Fruit fly (Drosophila melanogaster) whole organism, embryonic: Measurements from ENCODE around the gene CG34293.

Experiments used
- ATbp ChIP-seq: fragments of 200-800 bp; sonication (Bioruptor generic); optimal IDR thresholded peaks from 2 replicates; lab custom pipeline; 2017; ENCODE audit warnings: missing biosample characterization, mild to moderate bottlenecking, missing genetic modification characterization, missing genetic modification reagents
- Abd-B ChIP-seq: fragments of 200-800 bp; sonication (Bioruptor generic); optimal IDR thresholded peaks from 2 replicates; lab custom pipeline; 2018; ENCODE audit warnings: missing biosample characterization, mild to moderate bottlenecking, missing genetic modification characterization, moderate library complexity
- Blimp-1 ChIP-seq: fragments of 200-800 bp; sonication (Bioruptor generic); optimal IDR thresholded peaks from 3 replicates; lab custom pipeline; 2018; ENCODE audit warnings: missing biosample characterization, missing genetic modification characterization, mild to moderate bottlenecking, moderate library complexity, missing genetic modification reagents
- CG10462 ChIP-seq: fragments of 200-800 bp; sonication (Bioruptor generic); optimal IDR thresholded peaks from 2 replicates; lab custom pipeline; 2016; ENCODE audit warnings: missing biosample characterization, missing genetic modification characterization
- CG10654 ChIP-seq: fragments of 200-800 bp; sonication (Bioruptor generic); optimal IDR thresholded peaks from 2 replicates; lab custom pipeline; 2016; ENCODE audit warnings: missing biosample characterization, missing genetic modification characterization
- CG11456 ChIP-seq: fragments of 200-800 bp; sonication (Bioruptor generic); IDR thresholded peaks from 3 replicates; pipeline ENCODE4 v1.3.6; 2022; ENCODE audit warnings: missing biosample characterization, missing genetic modification characterization
- CG14667 ChIP-seq: fragments of 200-800 bp; sonication (Bioruptor generic); IDR thresholded peaks from 2 replicates; pipeline ENCODE4 v1.3.6; 2022; ENCODE audit warnings: missing biosample characterization, missing genetic modification characterization
- CG15011 ChIP-seq: fragments of 200-800 bp; sonication (Bioruptor generic); optimal IDR thresholded peaks from 3 replicates; lab custom pipeline; 2018; ENCODE audit warnings: missing biosample characterization, mild to moderate bottlenecking, missing genetic modification characterization
- CG17186 ChIP-seq: fragments of 200-800 bp; sonication (Bioruptor generic); optimal IDR thresholded peaks from 3 replicates; lab custom pipeline; 2017; ENCODE audit warnings: missing biosample characterization, missing genetic modification reagents, missing genetic modification characterization
- CG18764 ChIP-seq: fragments of 200-800 bp; sonication (Bioruptor generic); optimal IDR thresholded peaks from 3 replicates; lab custom pipeline; 2016; ENCODE audit warnings: missing biosample characterization, missing genetic modification characterization
- CG2120 ChIP-seq: fragments of 200-800 bp; sonication (Bioruptor generic); optimal IDR thresholded peaks from 3 replicates; lab custom pipeline; 2016; ENCODE audit warnings: missing biosample characterization, missing genetic modification characterization
- CG2199 ChIP-seq: fragments of 200-800 bp; sonication (Bioruptor generic); IDR thresholded peaks from 3 replicates; pipeline ENCODE4 v1.3.6; 2022; ENCODE audit warnings: missing biosample characterization, missing genetic modification characterization
- CG4424 ChIP-seq: fragments of 200-800 bp; sonication (Bioruptor generic); optimal IDR thresholded peaks from 3 replicates; lab custom pipeline; 2016; ENCODE audit warnings: missing biosample characterization, missing genetic modification characterization
- CG5245 ChIP-seq: fragments of 200-800 bp; sonication (Bioruptor generic); optimal IDR thresholded peaks from 3 replicates; lab custom pipeline; 2016; ENCODE audit warnings: missing biosample characterization, missing genetic modification characterization
- CG6689 ChIP-seq: fragments of 200-800 bp; sonication (Bioruptor generic); IDR thresholded peaks from 2 replicates; pipeline ENCODE4 v1.3.6; 2022; ENCODE audit warnings: missing biosample characterization, missing genetic modification characterization
- CG6813 ChIP-seq: fragments of 200-800 bp; sonication (Bioruptor generic); optimal IDR thresholded peaks from 2 replicates; lab custom pipeline; 2017; ENCODE audit warnings: missing biosample characterization, missing genetic modification characterization, mild to moderate bottlenecking, moderate library complexity, missing genetic modification reagents
- CG6854 ChIP-seq: fragments of 200-800 bp; sonication (Bioruptor generic); optimal IDR thresholded peaks from 3 replicates; lab custom pipeline; 2017; ENCODE audit warnings: missing biosample characterization, mild to moderate bottlenecking, missing genetic modification characterization
- CG8290 ChIP-seq, 3 experiments: fragments of 200-800 bp; sonication (Bioruptor generic); optimal IDR thresholded peaks; 2 replicates each; lab custom pipeline; 2016 to 2019; ENCODE audit warnings: missing biosample characterization in 3 of 3, missing genetic modification characterization in 3 of 3, mild to moderate bottlenecking in 2 of 3, moderate library complexity in 1 of 3
- CG8478 ChIP-seq: fragments of >200 bp; optimal IDR thresholded peaks from 2 replicates; lab custom pipeline; 2018
- CG8944 ChIP-seq: fragments of 200-800 bp; sonication (Bioruptor generic); optimal IDR thresholded peaks from 3 replicates; lab custom pipeline; 2016; ENCODE audit warnings: missing biosample characterization, missing genetic modification characterization
- CG9817 ChIP-seq: fragments of 200-800 bp; sonication (Bioruptor generic); optimal IDR thresholded peaks from 2 replicates; lab custom pipeline; 2018; ENCODE audit warnings: missing biosample characterization, mild to moderate bottlenecking, missing genetic modification characterization, moderate library complexity
- Chrac-16 ChIP-seq: fragments of 200-800 bp; sonication (Bioruptor generic); optimal IDR thresholded peaks from 3 replicates; lab custom pipeline; 2016; ENCODE audit warnings: missing biosample characterization, missing genetic modification characterization
- Dp ChIP-seq: fragments of 200-800 bp; sonication (Bioruptor generic); optimal IDR thresholded peaks from 2 replicates; lab custom pipeline; 2018; ENCODE audit warnings: missing biosample characterization, mild to moderate bottlenecking, missing genetic modification characterization, moderate library complexity
- Hr78 ChIP-seq, 2 experiments: fragments of 200-800 bp in 1 of 2; fragments of >200 bp in 1 of 2; sonication (Bioruptor generic) in 1 of 2; optimal IDR thresholded peaks; 2 replicates each; lab custom pipeline; 2017 to 2019; ENCODE audit warnings: missing biosample characterization in 2 of 2, missing genetic modification characterization in 2 of 2, mild to moderate bottlenecking in 1 of 2, moderate library complexity in 1 of 2
- Med ChIP-seq: fragments of 200-800 bp; sonication (Bioruptor generic); peaks from one replicate; lab custom pipeline; 2016; ENCODE audit warnings: missing biosample characterization, missing genetic modification characterization, mild to moderate bottlenecking, inconsistent platforms, moderate library complexity
- Nf-YC ChIP-seq: fragments of 200-800 bp; optimal IDR thresholded peaks from 3 replicates; lab custom pipeline; 2019; ENCODE audit warnings: missing biosample characterization, mild to moderate bottlenecking, missing genetic modification characterization, moderate library complexity
- Pdp1 ChIP-seq, 2 experiments: fragments of 200-800 bp; sonication (Bioruptor generic); optimal IDR thresholded peaks; 3 replicates each; lab custom pipeline; 2016; ENCODE audit warnings: missing biosample characterization in 2 of 2, missing genetic modification characterization in 2 of 2, mild to moderate bottlenecking in 1 of 2, moderate library complexity in 1 of 2
- Ptx1 ChIP-seq: fragments of 200-800 bp; sonication (Bioruptor generic); IDR thresholded peaks from 2 replicates; pipeline ENCODE4 v1.3.6; 2022; ENCODE audit warnings: missing biosample characterization, missing genetic modification characterization
- Sry-β ChIP-seq: fragments of 200-800 bp; sonication (Bioruptor generic); optimal IDR thresholded peaks from 2 replicates; lab custom pipeline; 2018; ENCODE audit warnings: missing biosample characterization, mild to moderate bottlenecking, missing genetic modification characterization, moderate library complexity
- abd-A ChIP-seq: fragments of 200-800 bp; sonication (Bioruptor generic); optimal IDR thresholded peaks from 3 replicates; lab custom pipeline; 2019; ENCODE audit warnings: missing biosample characterization, mild to moderate bottlenecking, missing genetic modification characterization, moderate library complexity
- cas ChIP-seq: fragments of 200-800 bp; sonication (Bioruptor generic); IDR thresholded peaks from 2 replicates; pipeline ENCODE4 v1.3.6; 2022; ENCODE audit warnings: missing biosample characterization, missing genetic modification characterization
- fd64A ChIP-seq: fragments of 200-800 bp; sonication (Bioruptor generic); optimal IDR thresholded peaks from 3 replicates; lab custom pipeline; 2018; ENCODE audit warnings: missing biosample characterization, mild to moderate bottlenecking, missing genetic modification characterization
- fd96Cb ChIP-seq: fragments of 200-800 bp; sonication (Bioruptor generic); optimal IDR thresholded peaks from 2 replicates; lab custom pipeline; 2018; ENCODE audit warnings: missing biosample characterization, mild to moderate bottlenecking, missing genetic modification characterization, moderate library complexity
- gce ChIP-seq: fragments of 200-800 bp; sonication (Bioruptor generic); IDR thresholded peaks from 3 replicates; pipeline ENCODE4 v1.3.6; 2022; ENCODE audit warnings: missing biosample characterization, missing genetic modification characterization
- hb ChIP-seq: fragments of 200-800 bp; sonication (Bioruptor generic); IDR thresholded peaks from 3 replicates; pipeline ENCODE4 v1.3.6; 2022; ENCODE audit warnings: missing biosample characterization, missing genetic modification characterization; ENCODE audit not compliant: partially characterized antibody
- hkb ChIP-seq, 2 experiments: fragments of 200-800 bp in 1 of 2; fragments of >200 bp in 1 of 2; sonication (Bioruptor generic) in 1 of 2; IDR thresholded peaks in 1 of 2; optimal IDR thresholded peaks in 1 of 2; 2 replicates each; pipeline versions ENCODE4 v1.3.6 to Lab custom; 2017 to 2022; ENCODE audit warnings: missing biosample characterization in 1 of 2, missing genetic modification characterization in 1 of 2
- hth ChIP-seq: fragments of >200 bp; optimal IDR thresholded peaks from 2 replicates; lab custom pipeline; 2017; ENCODE audit warnings: inconsistent platforms
- ken ChIP-seq: fragments of 200-800 bp; sonication (Bioruptor generic); IDR thresholded peaks from 3 replicates; pipeline ENCODE4 v1.3.6; 2022; ENCODE audit warnings: missing biosample characterization, missing genetic modification characterization
- rib ChIP-seq: fragments of 200-800 bp; sonication (Bioruptor generic); IDR thresholded peaks from 2 replicates; pipeline ENCODE4 v1.3.6; 2022; ENCODE audit warnings: missing biosample characterization, missing genetic modification characterization
- sob ChIP-seq: fragments of 200-800 bp; sonication (Bioruptor generic); IDR thresholded peaks from 2 replicates; pipeline ENCODE4 v1.3.6; 2022; ENCODE audit warnings: missing biosample characterization, missing genetic modification characterization
- sr ChIP-seq: fragments of 200-800 bp; sonication (Bioruptor generic); IDR thresholded peaks from 3 replicates; pipeline ENCODE4 v1.3.6; 2022; ENCODE audit warnings: missing biosample characterization, missing genetic modification characterization
- stwl ChIP-seq: fragments of 200-800 bp; sonication (Bioruptor generic); optimal IDR thresholded peaks from 3 replicates; lab custom pipeline; 2018; ENCODE audit warnings: missing biosample characterization, mild to moderate bottlenecking, missing genetic modification characterization, moderate library complexity
- sug ChIP-seq: fragments of 200-800 bp; optimal IDR thresholded peaks from 2 replicates; lab custom pipeline; 2019; ENCODE audit warnings: missing biosample characterization, mild to moderate bottlenecking, missing genetic modification characterization, moderate library complexity
- tin ChIP-seq: fragments of 200-800 bp; sonication (Bioruptor generic); optimal IDR thresholded peaks from 3 replicates; lab custom pipeline; 2016; ENCODE audit warnings: missing biosample characterization, missing genetic modification characterization
- toy ChIP-seq: fragments of 200-800 bp; sonication (Bioruptor generic); IDR thresholded peaks from 2 replicates; pipeline ENCODE4 v1.3.6; 2022; ENCODE audit warnings: missing biosample characterization, missing genetic modification characterization
- vnd ChIP-seq: fragments of 200-800 bp; sonication (Bioruptor generic); IDR thresholded peaks from 3 replicates; pipeline ENCODE4 v1.3.6; 2022; ENCODE audit warnings: missing biosample characterization, missing genetic modification characterization; ENCODE audit not compliant: partially characterized antibody

Gene CG34293

DNA sequence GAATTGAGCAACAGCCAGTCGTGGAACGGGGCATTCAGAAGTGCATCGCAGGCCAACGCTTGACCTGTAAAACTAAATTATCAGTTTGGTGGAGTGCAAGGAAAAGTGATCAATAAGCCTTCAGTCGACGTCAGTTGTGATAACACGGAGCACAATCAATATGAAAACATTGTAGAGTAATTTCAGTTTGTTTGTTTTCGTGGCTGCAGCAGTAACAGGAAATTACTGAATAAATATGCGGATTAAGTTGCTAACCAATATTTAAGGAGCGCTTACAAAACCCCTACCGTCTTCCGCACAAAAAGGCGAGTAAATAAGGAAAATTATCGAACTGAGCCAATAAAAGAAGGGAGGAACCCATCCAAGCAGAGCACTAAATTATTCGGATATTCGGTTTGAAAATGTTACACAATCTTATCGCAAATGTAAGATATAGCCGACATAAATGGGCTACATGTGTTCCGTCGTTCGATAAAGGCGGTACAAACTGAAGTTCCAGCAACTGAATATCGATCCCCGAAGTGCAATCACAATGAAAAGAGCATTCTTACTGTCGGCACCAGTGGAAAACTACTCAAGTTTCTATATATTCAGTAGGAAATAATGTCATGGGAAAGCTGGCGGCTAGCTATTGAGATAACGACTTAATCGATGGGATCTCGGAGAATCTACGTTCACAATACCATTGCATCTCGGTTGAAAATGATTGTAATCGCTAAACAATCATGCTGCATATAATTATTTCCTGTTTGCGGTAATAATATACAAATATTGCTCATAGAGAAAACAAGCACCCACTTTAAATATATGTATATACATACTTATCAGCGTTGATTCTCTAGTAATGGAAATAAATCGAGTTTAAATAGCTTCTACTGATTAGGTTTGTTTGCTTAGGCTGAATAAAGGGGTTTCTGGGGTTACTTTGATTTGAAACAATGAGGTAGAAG lies 29.4 kb downstream of the CG34293 start (continued):
- no peak for TF ChIP-seq hb
- TF ChIP-seq CG8478: no peak
- TF ChIP-seq hth (lab: Kevin White, UChicago): no peak

DNA sequence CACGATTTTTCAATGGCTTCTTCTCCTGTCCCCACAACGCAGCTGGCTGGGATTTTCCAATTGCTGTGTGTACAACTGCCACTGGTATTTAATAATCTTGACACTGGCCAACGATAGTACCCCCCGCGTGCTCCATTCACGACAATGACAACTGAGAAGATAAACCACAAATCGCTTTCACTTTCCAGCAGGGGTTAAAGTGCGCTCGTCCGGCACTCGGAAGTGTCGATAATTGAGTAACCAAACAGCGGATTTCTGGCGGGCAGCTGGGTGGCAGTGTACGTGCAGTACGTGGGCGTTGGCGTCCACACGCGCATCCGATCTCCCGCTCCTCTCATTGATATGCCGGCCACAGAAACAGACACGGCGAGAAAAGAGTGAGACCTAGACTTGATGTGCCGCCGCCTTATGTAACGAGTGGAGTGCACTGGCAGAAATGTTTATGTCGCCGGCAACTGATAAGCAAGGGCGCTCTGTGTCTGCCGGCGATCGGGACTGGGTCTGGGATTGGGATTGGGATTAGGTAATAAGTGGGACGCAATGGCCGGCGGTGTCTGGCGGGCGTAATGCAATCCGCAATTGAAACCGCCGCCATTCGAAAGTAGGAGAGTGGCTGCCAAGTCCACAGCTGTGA lies 30.5 kb downstream of the CG34293 start:
- TF ChIP-seq CG10654 (GFP tag; lab: Kevin White, UChicago) (no peak), CG2120 (GFP tag; lab: Kevin White, UChicago) (no peak), toy (GFP tag; lab: Robert Waterston, UW) (no peak), Ptx1 (GFP tag; lab: Robert Waterston, UW) (no peak), CG8944 (GFP tag; lab: Kevin White, UChicago) (no peak), CG4424 (no peak), stwl (tag; lab: Kevin White, UChicago) (no peak), CG6854 (no peak), Sry-β (GFP tag; lab: Kevin White, UChicago) (no peak), sob (GFP tag; lab: Robert Waterston, UW) (no peak), CG6689 (GFP tag; lab: Robert Waterston, UW) (no peak), Pdp1 (GFP tag; optimal IDR thresholded peaks at IDR 0.05; lab: Kevin White, UChicago) (peak in 1 of 2 experiments; percentile 95), CG14667 (no peak), ATbp (GFP tag; lab: Kevin White, UChicago) (no peak), CG18764 (no peak), sug (tag; lab: Kevin White, UChicago) (peak; percentile 39), CG17186 (GFP tag; lab: Kevin White, UChicago) (no peak), CG5245 (GFP tag; lab: Kevin White, UChicago) (no peak), fd64A (GFP tag; lab: Kevin White, UChicago) (no peak), Dp (GFP tag; lab: Kevin White, UChicago) (no peak), ken (0 out of 3 replicates have a peak, but pooled peaks have one; percentile 15), CG11456 (no peak), Nf-YC (tag; lab: Kevin White, UChicago) (no peak), Hr78 (GFP tag; optimal IDR thresholded peaks at IDR 0.05; lab: Kevin White, UChicago) (peak in 1 of 2 experiments; percentile 92), tin (GFP tag; lab: Kevin White, UChicago) (no peak), cas (no peak), Abd-B (no peak), gce (no peak), CG8290 (GFP tag; optimal IDR thresholded peaks at IDR 0.05; lab: Kevin White, UChicago) (no peak), CG8290 (tag; optimal IDR thresholded peaks at IDR 0.05; lab: Kevin White, UChicago) (no peak), CG9817 (tag; lab: Kevin White, UChicago) (no peak), abd-A (tag; lab: Kevin White, UChicago) (no peak), fd96Cb (tag; lab: Kevin White, UChicago) (no peak), Med (peak; percentile 50), rib (GFP tag; lab: Robert Waterston, UW) (no peak), CG6813 (no peak), Blimp-1 (GFP tag; lab: Kevin White, UChicago) (peak; percentile 65), sr (GFP tag; lab: Robert Waterston, UW) (peak; percentile 70), Chrac-16 (GFP tag; lab: Kevin White, UChicago) (no peak), CG10462 (no peak), CG2199 (GFP tag; lab: Robert Waterston, UW) (0 out of 3 replicates have a peak, but pooled peaks have one; percentile 16), hkb (optimal IDR thresholded peaks at IDR 0.05; lab: Kevin White, UChicago) (no peak), hkb (GFP tag; IDR thresholded peaks at IDR 0.05; lab: Robert Waterston, UW) (peak; percentile 21; the same call in 1 of the 2 replicates), vnd (GFP tag; lab: Robert Waterston, UW) (no peak), CG15011 (GFP tag; lab: Kevin White, UChicago) (no peak)
